Worm (Caenorhabditis elegans): Measurements from ENCODE around the gene R08C7.12.

Gene R08C7.12

DNA sequence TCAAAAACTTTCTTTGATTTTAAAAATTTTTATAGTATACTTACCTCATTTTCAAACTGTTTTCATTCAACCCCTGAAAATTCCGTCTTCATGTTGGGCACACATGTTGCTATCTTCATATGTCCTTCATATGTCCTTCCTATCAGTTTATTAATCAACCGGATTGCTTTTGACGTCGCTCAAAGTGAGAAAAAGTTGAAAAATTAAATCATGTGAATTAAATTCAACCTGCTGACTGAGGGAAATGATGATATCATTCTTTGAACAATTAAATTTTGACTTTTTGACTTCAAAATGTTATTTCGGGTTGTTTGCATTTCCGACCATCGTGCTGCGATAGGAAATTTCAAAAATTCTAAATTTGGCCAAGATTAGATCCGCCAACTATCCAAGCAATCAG lies 35.0 kb downstream of the R08C7.12 start:
- TF ChIP-seq hnd-1 (tag; optimal IDR thresholded peaks at IDR 0.05): no peak
- no peak for TF ChIP-seq tra-4 (tag; optimal IDR thresholded peaks at IDR 0.05)
- TF ChIP-seq pes-1 (GFP tag; IDR thresholded peaks at IDR 0.05): no peak
- TF ChIP-seq hmg-4 (GFP tag; optimal IDR thresholded peaks at IDR 0.05): no peak
- TF ChIP-seq flt-1 (GFP tag; IDR thresholded peaks at IDR 0.05): no peak
- TF ChIP-seq ets-7 (tag; optimal IDR thresholded peaks at IDR 0.05): no peak
- TF ChIP-seq F13C5.2 (tag; optimal IDR thresholded peaks at IDR 0.05): no peak
- TF ChIP-seq tbx-37 (GFP tag; conservative IDR thresholded peaks at IDR 0.05): no peak
- no peak for TF ChIP-seq B0310.2 (tag; optimal IDR thresholded peaks at IDR 0.05)
- TF ChIP-seq ama-1 (optimal IDR thresholded peaks at IDR 0.05): no peak
- no peak for TF ChIP-seq aly-1 (tag; optimal IDR thresholded peaks at IDR 0.05)
- TF ChIP-seq sea-1 (GFP tag; conservative IDR thresholded peaks at IDR 0.05): no peak
- no peak for TF ChIP-seq ceh-36 (tag; optimal IDR thresholded peaks at IDR 0.05)
- no peak for TF ChIP-seq tbx-11 (GFP tag; IDR thresholded peaks at IDR 0.05)
- TF ChIP-seq hmbx-1 (tag; optimal IDR thresholded peaks at IDR 0.05): no peak
- TF ChIP-seq ceh-13 (GFP tag; optimal IDR thresholded peaks at IDR 0.05): no peak
- no peak for TF ChIP-seq scrt-1 (GFP tag; IDR thresholded peaks at IDR 0.05)

DNA sequence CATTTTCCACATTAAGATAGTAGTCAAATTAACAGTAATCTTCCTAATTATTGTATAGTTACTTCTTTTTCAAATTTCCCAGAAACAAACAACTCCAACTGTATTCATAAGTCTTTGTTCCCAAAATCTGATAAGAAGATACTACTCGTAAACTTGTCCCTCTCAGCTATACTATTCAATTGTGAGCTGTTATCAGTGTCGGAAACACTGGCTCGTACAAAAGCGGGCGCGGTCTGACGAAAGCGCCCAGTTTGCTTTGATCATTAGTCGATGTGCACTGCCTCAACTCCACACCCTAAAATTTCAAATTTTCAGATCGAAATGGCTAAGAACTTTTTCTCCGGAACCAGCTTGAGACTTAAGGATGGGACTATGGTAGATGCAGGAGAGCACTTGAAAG lies 37.2 kb downstream of the R08C7.12 start, which contains the start of gene trx-3:
trx-3 (plus strand) TSS at position 291 of the 400 bp plus-strand sequence.
- TF ChIP-seq flt-1 (GFP tag; IDR thresholded peaks at IDR 0.05): no peak
- no peak for TF ChIP-seq B0310.2 (tag; optimal IDR thresholded peaks at IDR 0.05)

ce11 chrIV:4490148-4490652 lies 40.7 kb downstream of the R08C7.12 start, which contains the start of gene ZK180.7:
TSS of gene ZK180.7 (plus strand) at chrIV:4490542.
- TF ChIP-seq ets-7 (tag; optimal IDR thresholded peaks at IDR 0.05): no peak
- no peak for TF ChIP-seq ceh-36 (tag; optimal IDR thresholded peaks at IDR 0.05)
- no peak for TF ChIP-seq hmbx-1 (tag; optimal IDR thresholded peaks at IDR 0.05)
- TF ChIP-seq B0310.2 (tag; optimal IDR thresholded peaks at IDR 0.05): no peak
- no peak for TF ChIP-seq pes-1 (GFP tag; IDR thresholded peaks at IDR 0.05)
- no peak for TF ChIP-seq tra-4 (tag; optimal IDR thresholded peaks at IDR 0.05)
- no peak for TF ChIP-seq sea-1 (GFP tag; conservative IDR thresholded peaks at IDR 0.05)

- TF ChIP-seq scrt-1 (GFP tag; IDR thresholded peaks at IDR 0.05): no peak
- no peak for TF ChIP-seq hmbx-1 (tag; optimal IDR thresholded peaks at IDR 0.05)
- TF ChIP-seq tra-4 (tag; optimal IDR thresholded peaks at IDR 0.05): no peak
- no peak for TF ChIP-seq aly-1 (tag; optimal IDR thresholded peaks at IDR 0.05)
- TF ChIP-seq hmg-4 (GFP tag; optimal IDR thresholded peaks at IDR 0.05): no peak
- no peak for TF ChIP-seq B0310.2 (tag; optimal IDR thresholded peaks at IDR 0.05)
- no peak for TF ChIP-seq F13C5.2 (tag; optimal IDR thresholded peaks at IDR 0.05)
- TF ChIP-seq flt-1 (GFP tag; IDR thresholded peaks at IDR 0.05): no peak
These were observed 55.5 kb downstream of the R08C7.12 start for ce11 chrIV:4505078-4505477.

- no peak for TF ChIP-seq hnd-1 (tag; optimal IDR thresholded peaks at IDR 0.05)
These were observed 57.1 kb downstream of the R08C7.12 start, which contains the start of gene gbb-2 for ce11 chrIV:4506637-4507036. TSS of gene gbb-2 (minus strand) at chrIV:4506748.

Measured in whole organism, early embryonic.